Fruit fly (Drosophila melanogaster) whole organism, embryonic: ENCODE results near the gene CG32551.

Experiments used
- Ada2b ChIP-seq: fragments of 200-800 bp; sonication (Bioruptor generic); IDR thresholded peaks from 2 replicates; pipeline ENCODE4 v1.3.6; 2022; ENCODE audit warnings: missing biosample characterization, missing genetic modification characterization
- Adf1 ChIP-seq: fragments of 200-800 bp; sonication (Bioruptor generic); IDR thresholded peaks from 2 replicates; pipeline ENCODE4 v1.3.6; 2022; ENCODE audit warnings: missing biosample characterization, missing genetic modification characterization
- CG10431 ChIP-seq: fragments of 200-800 bp; sonication (Bioruptor generic); optimal IDR thresholded peaks from 3 replicates; lab custom pipeline; 2018; ENCODE audit warnings: missing biosample characterization, mild to moderate bottlenecking, missing genetic modification characterization
- CG11085 ChIP-seq: fragments of 200-800 bp; sonication (Bioruptor generic); IDR thresholded peaks from 2 replicates; pipeline ENCODE4 v1.3.6; 2022; ENCODE audit warnings: missing biosample characterization, missing genetic modification characterization
- CG11247 ChIP-seq: fragments of 200-800 bp; sonication (Bioruptor generic); IDR thresholded peaks from 2 replicates; pipeline ENCODE4 v1.3.6; 2022; ENCODE audit warnings: missing biosample characterization, missing genetic modification characterization
- CG11398 ChIP-seq: fragments of 200-800 bp; sonication (Bioruptor generic); optimal IDR thresholded peaks from 2 replicates; lab custom pipeline; 2016; ENCODE audit warnings: missing biosample characterization, missing genetic modification characterization
- CG11504 ChIP-seq: fragments of 200-800 bp; sonication (Bioruptor generic); optimal IDR thresholded peaks from 3 replicates; lab custom pipeline; 2019; ENCODE audit warnings: missing biosample characterization, mild to moderate bottlenecking, missing genetic modification characterization, moderate library complexity
- CG11723 ChIP-seq: fragments of 200-800 bp; sonication (Bioruptor generic); optimal IDR thresholded peaks from 2 replicates; lab custom pipeline; 2017; ENCODE audit warnings: missing biosample characterization, mild to moderate bottlenecking, missing genetic modification characterization
- CG12659 ChIP-seq: fragments of 200-800 bp; sonication (Bioruptor generic); optimal IDR thresholded peaks from 3 replicates; lab custom pipeline; 2017; ENCODE audit warnings: mild to moderate bottlenecking, missing biosample characterization, missing genetic modification reagents, missing genetic modification characterization
- CG13296 ChIP-seq: fragments of 200-800 bp; sonication (Bioruptor generic); optimal IDR thresholded peaks from 3 replicates; lab custom pipeline; 2018; ENCODE audit warnings: missing biosample characterization, mild to moderate bottlenecking, missing genetic modification characterization
- CG17186 ChIP-seq: fragments of 200-800 bp; sonication (Bioruptor generic); optimal IDR thresholded peaks from 3 replicates; lab custom pipeline; 2017; ENCODE audit warnings: missing biosample characterization, missing genetic modification reagents, missing genetic modification characterization
- CG18599 ChIP-seq: fragments of 200-800 bp; sonication (Bioruptor generic); optimal IDR thresholded peaks from 3 replicates; lab custom pipeline; 2017; ENCODE audit warnings: missing biosample characterization, missing genetic modification characterization, mild to moderate bottlenecking, moderate library complexity, missing genetic modification reagents
- CG2678 ChIP-seq: fragments of 200-800 bp; sonication (Bioruptor generic); optimal IDR thresholded peaks from 3 replicates; lab custom pipeline; 2019; ENCODE audit warnings: missing biosample characterization, mild to moderate bottlenecking, missing genetic modification characterization, moderate library complexity
- CG30403 ChIP-seq: fragments of 200-800 bp; sonication (Bioruptor generic); optimal IDR thresholded peaks from 3 replicates; lab custom pipeline; 2016; ENCODE audit warnings: missing biosample characterization, missing genetic modification characterization
- CG32532 ChIP-seq: fragments of 200-800 bp; sonication (Bioruptor generic); IDR thresholded peaks from 2 replicates; pipeline ENCODE4 v1.3.6; 2022; ENCODE audit warnings: missing biosample characterization, missing genetic modification characterization
- CG34376 ChIP-seq: fragments of 200-800 bp; sonication (Bioruptor generic); optimal IDR thresholded peaks from 2 replicates; lab custom pipeline; 2018; ENCODE audit warnings: missing biosample characterization, mild to moderate bottlenecking, missing genetic modification characterization
- CG3995 ChIP-seq: fragments of 200-800 bp; sonication (Bioruptor generic); optimal IDR thresholded peaks from 3 replicates; lab custom pipeline; 2016; ENCODE audit warnings: missing biosample characterization, missing genetic modification characterization
- CG6689 ChIP-seq: fragments of 200-800 bp; sonication (Bioruptor generic); IDR thresholded peaks from 2 replicates; pipeline ENCODE4 v1.3.6; 2022; ENCODE audit warnings: missing biosample characterization, missing genetic modification characterization
- CG7786 ChIP-seq: fragments of 200-800 bp; sonication (Bioruptor generic); optimal IDR thresholded peaks from 2 replicates; lab custom pipeline; 2016; ENCODE audit warnings: missing biosample characterization, missing genetic modification characterization
- CG8089 ChIP-seq: fragments of 200-800 bp; sonication (Bioruptor generic); optimal IDR thresholded peaks from 3 replicates; lab custom pipeline; 2016; ENCODE audit warnings: missing biosample characterization, missing genetic modification characterization
- CG9817 ChIP-seq: fragments of 200-800 bp; sonication (Bioruptor generic); optimal IDR thresholded peaks from 2 replicates; lab custom pipeline; 2018; ENCODE audit warnings: missing biosample characterization, mild to moderate bottlenecking, missing genetic modification characterization, moderate library complexity
- HHEX ChIP-seq: fragments of 200-800 bp; sonication (Bioruptor generic); optimal IDR thresholded peaks from 3 replicates; lab custom pipeline; 2017; ENCODE audit warnings: missing biosample characterization, mild to moderate bottlenecking, missing genetic modification characterization, missing genetic modification reagents
- HmgZ ChIP-seq: fragments of 200-800 bp; sonication (Bioruptor generic); optimal IDR thresholded peaks from 2 replicates; lab custom pipeline; 2018; ENCODE audit warnings: missing biosample characterization, mild to moderate bottlenecking, missing genetic modification characterization
- Hmr ChIP-seq: fragments of 200-800 bp; sonication (Bioruptor generic); optimal IDR thresholded peaks from 3 replicates; lab custom pipeline; 2017; ENCODE audit warnings: mild to moderate bottlenecking, missing biosample characterization, missing genetic modification reagents, missing genetic modification characterization
- Med ChIP-seq: fragments of 200-800 bp; sonication (Bioruptor generic); peaks from one replicate; lab custom pipeline; 2016; ENCODE audit warnings: missing biosample characterization, missing genetic modification characterization, mild to moderate bottlenecking, inconsistent platforms, moderate library complexity
- Mes4 ChIP-seq: fragments of 200-800 bp; sonication (Bioruptor generic); optimal IDR thresholded peaks from 2 replicates; lab custom pipeline; 2016; ENCODE audit warnings: missing biosample characterization, missing genetic modification characterization
- Oli ChIP-seq: fragments of 200-800 bp; sonication (Bioruptor generic); optimal IDR thresholded peaks from 2 replicates; lab custom pipeline; 2018; ENCODE audit warnings: missing biosample characterization, mild to moderate bottlenecking, missing genetic modification characterization, moderate library complexity
- Sox102F ChIP-seq: fragments of 200-800 bp; sonication (Bioruptor generic); optimal IDR thresholded peaks from 2 replicates; lab custom pipeline; 2018; ENCODE audit warnings: missing biosample characterization, mild to moderate bottlenecking, missing genetic modification characterization, moderate library complexity
- Stat92E ChIP-seq, 3 experiments: fragments of >200 bp in 2 of 3; fragments of 200-800 bp in 1 of 3; sonication (Bioruptor generic) in 1 of 3; optimal IDR thresholded peaks; 2 replicates each; lab custom pipeline; 2017 to 2019; ENCODE audit warnings: missing biosample characterization in 3 of 3, missing genetic modification characterization in 3 of 3, mild to moderate bottlenecking in 1 of 3, moderate library complexity in 1 of 3
- YL-1 ChIP-seq: fragments of 200-800 bp; sonication (Bioruptor generic); optimal IDR thresholded peaks from 3 replicates; lab custom pipeline; 2017; ENCODE audit warnings: missing biosample characterization, mild to moderate bottlenecking, missing genetic modification characterization
- btn ChIP-seq: fragments of 200-800 bp; sonication (Bioruptor generic); optimal IDR thresholded peaks from 2 replicates; lab custom pipeline; 2016; ENCODE audit warnings: missing biosample characterization, missing genetic modification characterization
- cad ChIP-seq: fragments of >200 bp; optimal IDR thresholded peaks from 2 replicates; lab custom pipeline; 2017; ENCODE audit warnings: missing biosample characterization, missing genetic modification characterization
- caup ChIP-seq: fragments of 200-800 bp; sonication (Bioruptor generic); optimal IDR thresholded peaks from 3 replicates; lab custom pipeline; 2017; ENCODE audit warnings: missing biosample characterization, mild to moderate bottlenecking, missing genetic modification characterization, moderate library complexity; ENCODE audit not compliant: severe bottlenecking
- dmrt99B ChIP-seq: fragments of 200-800 bp; sonication (Bioruptor generic); optimal IDR thresholded peaks from 2 replicates; lab custom pipeline; 2018; ENCODE audit warnings: missing biosample characterization, mild to moderate bottlenecking, missing genetic modification characterization, moderate library complexity
- dysf ChIP-seq: fragments of 200-800 bp; sonication (Bioruptor generic); IDR thresholded peaks from 3 replicates; pipeline ENCODE4 v1.3.6; 2022; ENCODE audit warnings: missing biosample characterization, missing genetic modification characterization
- en ChIP-seq: fragments of 200-800 bp; sonication (Bioruptor generic); optimal IDR thresholded peaks from 2 replicates; lab custom pipeline; 2016; ENCODE audit warnings: missing biosample characterization, missing genetic modification characterization
- eyg ChIP-seq: fragments of 200-800 bp; sonication (Bioruptor generic); optimal IDR thresholded peaks from 3 replicates; lab custom pipeline; 2016; ENCODE audit warnings: missing biosample characterization, missing genetic modification characterization
- hbn ChIP-seq: fragments of 200-800 bp; sonication (Bioruptor generic); IDR thresholded peaks from 2 replicates; pipeline ENCODE4 v1.3.6; 2022; ENCODE audit warnings: missing biosample characterization, missing genetic modification characterization; ENCODE audit not compliant: partially characterized antibody
- hkb ChIP-seq, 2 experiments: fragments of 200-800 bp in 1 of 2; fragments of >200 bp in 1 of 2; sonication (Bioruptor generic) in 1 of 2; IDR thresholded peaks in 1 of 2; optimal IDR thresholded peaks in 1 of 2; 2 replicates each; pipeline versions ENCODE4 v1.3.6 to Lab custom; 2017 to 2022; ENCODE audit warnings: missing biosample characterization in 1 of 2, missing genetic modification characterization in 1 of 2
- klu ChIP-seq: fragments of 200-800 bp; sonication (Bioruptor generic); IDR thresholded peaks from 2 replicates; pipeline ENCODE4 v1.3.6; 2022; ENCODE audit warnings: missing biosample characterization, missing genetic modification characterization
- lab ChIP-seq: fragments of 200-800 bp; sonication (Bioruptor generic); optimal IDR thresholded peaks from 3 replicates; lab custom pipeline; 2017; ENCODE audit warnings: missing biosample characterization, missing genetic modification characterization, mild to moderate bottlenecking, moderate library complexity, missing genetic modification reagents
- lilli ChIP-seq: fragments of 200-800 bp; sonication (Bioruptor generic); optimal IDR thresholded peaks from 3 replicates; lab custom pipeline; 2016; ENCODE audit warnings: missing biosample characterization, missing genetic modification characterization
- p53 ChIP-seq: fragments of 200-800 bp; sonication (Bioruptor generic); optimal IDR thresholded peaks from 2 replicates; lab custom pipeline; 2016; ENCODE audit warnings: missing biosample characterization, missing genetic modification characterization
- pb ChIP-seq: fragments of 200-800 bp; sonication (Bioruptor generic); optimal IDR thresholded peaks from 3 replicates; lab custom pipeline; 2016; ENCODE audit warnings: missing biosample characterization, missing genetic modification characterization
- repo ChIP-seq: fragments of 200-800 bp; sonication (Bioruptor generic); optimal IDR thresholded peaks from 2 replicates; lab custom pipeline; 2016; ENCODE audit warnings: missing biosample characterization, missing genetic modification characterization
- salm ChIP-seq: fragments of 200-800 bp; sonication (Bioruptor generic); optimal IDR thresholded peaks from 2 replicates; lab custom pipeline; 2018; ENCODE audit warnings: missing biosample characterization, mild to moderate bottlenecking, missing genetic modification characterization
- schlank ChIP-seq: fragments of 200-800 bp; sonication (Bioruptor generic); optimal IDR thresholded peaks from 2 replicates; lab custom pipeline; 2018; ENCODE audit warnings: missing biosample characterization, mild to moderate bottlenecking, missing genetic modification characterization
- sd ChIP-seq: fragments of 200-800 bp; sonication (Bioruptor generic); optimal IDR thresholded peaks from 3 replicates; lab custom pipeline; 2018; ENCODE audit warnings: missing biosample characterization, mild to moderate bottlenecking, missing genetic modification characterization, moderate library complexity
- tx ChIP-seq: fragments of 200-800 bp; sonication (Bioruptor generic); optimal IDR thresholded peaks from 2 replicates; lab custom pipeline; 2016; ENCODE audit warnings: missing biosample characterization, missing genetic modification characterization
- unc-4 ChIP-seq: fragments of 200-800 bp; sonication (Bioruptor generic); IDR thresholded peaks from 2 replicates; pipeline ENCODE4 v1.3.6; 2022; ENCODE audit warnings: missing biosample characterization, missing genetic modification characterization; ENCODE audit not compliant: partially characterized antibody

The CG32551 gene

DNA sequence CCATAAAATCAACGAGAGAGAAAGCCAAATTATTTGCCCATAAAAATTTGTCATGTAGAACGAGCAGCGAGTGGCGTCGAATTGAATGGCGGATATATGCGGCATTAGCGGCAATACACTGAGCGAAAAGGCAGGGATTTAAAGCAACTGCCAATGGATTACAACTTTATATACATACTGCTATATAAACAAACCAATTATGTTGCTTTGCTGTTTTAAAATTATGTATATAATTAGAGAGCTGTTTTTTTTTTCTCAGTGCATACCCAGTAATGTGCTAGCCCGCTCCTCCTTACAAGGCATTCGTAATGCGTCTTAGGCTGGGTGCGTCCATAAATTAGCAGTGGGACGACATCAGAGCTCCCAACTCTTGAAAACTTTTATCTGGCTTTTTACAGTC lies 29.2 kb downstream of the CG32551 start (continued):
- TF ChIP-seq schlank (tag; lab: Kevin White, UChicago): no peak
- no peak for TF ChIP-seq CG11247 (GFP tag; lab: Robert Waterston, UW)
- no peak for TF ChIP-seq CG13296
- TF ChIP-seq unc-4 (GFP tag; lab: Robert Waterston, UW): no peak
- peak; percentile 13 for TF ChIP-seq Sox102F (GFP tag; lab: Kevin White, UChicago)
- no peak for TF ChIP-seq tx (GFP tag; lab: Kevin White, UChicago)
- peak; percentile 51 for TF ChIP-seq dysf
- TF ChIP-seq CG34376 (GFP tag; lab: Kevin White, UChicago): no peak
- TF ChIP-seq CG8089 (GFP tag; lab: Kevin White, UChicago): no peak
- no peak for TF ChIP-seq CG7786 (GFP tag; lab: Kevin White, UChicago)
- TF ChIP-seq HmgZ (tag; lab: Kevin White, UChicago): peak; percentile 12
- no peak for TF ChIP-seq CG6689
- TF ChIP-seq Oli (tag; lab: Kevin White, UChicago): peak; percentile 17
- TF ChIP-seq repo (GFP tag; lab: Kevin White, UChicago): no peak
- TF ChIP-seq Hmr: peak; percentile 48
- TF ChIP-seq CG11723 (GFP tag; lab: Kevin White, UChicago): no peak
- peak; percentile 65 for TF ChIP-seq CG32532 (GFP tag; lab: Robert Waterston, UW)
- TF ChIP-seq Stat92E (GFP tag; optimal IDR thresholded peaks at IDR 0.05; lab: Kevin White, UChicago): no peak
- no peak for TF ChIP-seq btn (GFP tag; lab: Kevin White, UChicago)
- TF ChIP-seq eyg (GFP tag; lab: Kevin White, UChicago): no peak
- no peak for TF ChIP-seq sd (tag; lab: Kevin White, UChicago)
- TF ChIP-seq caup: peak; percentile 7
- TF ChIP-seq lilli (GFP tag; lab: Kevin White, UChicago): peak; percentile 42
- TF ChIP-seq CG17186: no peak
- no peak for TF ChIP-seq hkb (optimal IDR thresholded peaks at IDR 0.05; lab: Kevin White, UChicago)
- peak; percentile 60 for TF ChIP-seq hkb (GFP tag; IDR thresholded peaks at IDR 0.05; lab: Robert Waterston, UW)
- TF ChIP-seq salm: no peak
- no peak for TF ChIP-seq CG9817
- no peak for TF ChIP-seq YL-1 (GFP tag; lab: Kevin White, UChicago)
- TF ChIP-seq pb (GFP tag; lab: Kevin White, UChicago): no peak
- no peak for TF ChIP-seq CG3995 (GFP tag; lab: Kevin White, UChicago)
- peak; percentile 62 for TF ChIP-seq lab (GFP tag; lab: Kevin White, UChicago)
- no peak for TF ChIP-seq CG11085 (GFP tag; lab: Robert Waterston, UW)
- peak; percentile 43; the same call in 1 of the 2 replicates for TF ChIP-seq Ada2b (GFP tag; lab: Robert Waterston, UW)
- peak; percentile 2 for TF ChIP-seq CG30403 (GFP tag; lab: Kevin White, UChicago)
- TF ChIP-seq p53: no peak
- no peak for TF ChIP-seq cad (GFP tag; lab: Kevin White, UChicago)
- TF ChIP-seq Adf1 (GFP tag; lab: Robert Waterston, UW): no peak
- TF ChIP-seq Mes4: no peak
- no peak for TF ChIP-seq CG10431 (GFP tag; lab: Kevin White, UChicago)
- TF ChIP-seq HHEX: peak; percentile 29
- TF ChIP-seq Med (GFP tag; lab: Kevin White, UChicago): peak; percentile 86
- 0 out of 2 replicates have a peak, but pooled peaks have one; percentile 20 for TF ChIP-seq klu (GFP tag; lab: Robert Waterston, UW)
- no peak for TF ChIP-seq en (GFP tag; lab: Kevin White, UChicago)
- TF ChIP-seq CG2678 (tag; lab: Kevin White, UChicago): peak; percentile 51
- no peak for TF ChIP-seq CG11398
- no peak for TF ChIP-seq hbn
- peak; percentile 4 for TF ChIP-seq CG12659 (GFP tag; lab: Kevin White, UChicago)
- TF ChIP-seq CG18599 (GFP tag; lab: Kevin White, UChicago): peak; percentile 71
- peak; percentile 42 for TF ChIP-seq dmrt99B
- peak; percentile 52 for TF ChIP-seq CG11504 (tag; lab: Kevin White, UChicago)
